Fruit fly (Drosophila melanogaster) whole organism, adult: ENCODE data around the gene AP-1mu.

ENCODE experiments used
- CG11617 ChIP-seq: fragments of 200-800 bp; sonication (Bioruptor generic); optimal IDR thresholded peaks from 2 replicates; lab custom pipeline; 2017; ENCODE audit warnings: mild to moderate bottlenecking, missing biosample characterization, missing genetic modification reagents, missing genetic modification characterization
- Crg-1 ChIP-seq: fragments of 200-800 bp; sonication (Bioruptor generic); optimal IDR thresholded peaks from 2 replicates; lab custom pipeline; 2016; ENCODE audit warnings: missing biosample characterization, missing genetic modification characterization
- cnc ChIP-seq, 2 experiments: fragments of >200 bp; optimal IDR thresholded peaks; 2 replicates each; lab custom pipeline; 2017
- toe ChIP-seq: fragments of 200-800 bp; sonication (Bioruptor generic); optimal IDR thresholded peaks from 2 replicates; lab custom pipeline; 2016; ENCODE audit warnings: missing biosample characterization, missing genetic modification characterization

DNA sequence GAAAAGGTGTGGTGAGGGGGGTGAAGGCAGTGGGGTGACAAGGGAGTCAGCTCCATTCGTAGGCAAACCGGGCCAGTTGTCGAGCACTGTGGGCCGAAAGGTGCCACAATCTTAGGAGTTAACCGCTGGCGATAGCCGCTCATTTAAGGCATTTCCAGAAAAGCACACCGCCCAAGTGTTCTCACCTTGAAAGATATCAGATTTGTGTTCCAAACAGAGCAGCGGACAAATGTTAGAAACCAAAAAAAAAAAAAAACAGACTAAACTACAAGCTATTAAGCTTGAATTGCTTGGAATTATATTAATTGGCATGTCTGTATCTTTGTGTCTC, 34.9 kb upstream of the AP-1mu start:
- no peak for TF ChIP-seq toe
- TF ChIP-seq cnc (optimal IDR thresholded peaks at IDR 0.05; lab: Kevin White, UChicago), result no peak
- no peak for TF ChIP-seq Crg-1
- no peak for TF ChIP-seq CG11617
